Fruit fly (Drosophila melanogaster) whole organism, pupa: ENCODE data around the gene Sur.

Experiments
- CG12605 ChIP-seq: fragments of 200-800 bp; sonication (Bioruptor generic); IDR thresholded peaks from 2 replicates; pipeline ENCODE4 v1.3.6; 2022; ENCODE audit warnings: missing biosample characterization, missing genetic modification characterization
- CG15710 ChIP-seq: fragments of 200-800 bp; sonication (Bioruptor generic); optimal IDR thresholded peaks from 2 replicates; lab custom pipeline; 2018; ENCODE audit warnings: missing biosample characterization, mild to moderate bottlenecking, missing genetic modification characterization, moderate library complexity
- CG17806 ChIP-seq: fragments of 200-800 bp; sonication (Bioruptor generic); optimal IDR thresholded peaks from 2 replicates; lab custom pipeline; 2018; ENCODE audit warnings: missing biosample characterization, mild to moderate bottlenecking, missing genetic modification characterization, moderate library complexity
- CG8159 ChIP-seq: fragments of 200-800 bp; sonication (Bioruptor generic); optimal IDR thresholded peaks from 3 replicates; lab custom pipeline; 2018; ENCODE audit warnings: missing biosample characterization, mild to moderate bottlenecking, missing genetic modification characterization, moderate library complexity
- D1 ChIP-seq: fragments of 200-800 bp; sonication (Bioruptor generic); optimal IDR thresholded peaks from 2 replicates; lab custom pipeline; 2018; ENCODE audit warnings: missing biosample characterization, mild to moderate bottlenecking, missing genetic modification characterization, moderate library complexity
- EcR ChIP-seq: fragments of 200-800 bp; sonication (Bioruptor generic); optimal IDR thresholded peaks from 3 replicates; lab custom pipeline; 2019; ENCODE audit warnings: missing biosample characterization, missing genetic modification characterization, mild to moderate bottlenecking, moderate library complexity, missing genetic modification reagents
- Ets98B ChIP-seq: fragments of 200-800 bp; sonication (Bioruptor generic); IDR thresholded peaks from 2 replicates; pipeline ENCODE4 v1.3.6; 2022; ENCODE audit warnings: missing biosample characterization, missing genetic modification characterization
- Pif1A ChIP-seq: fragments of 200-800 bp; sonication (Bioruptor generic); optimal IDR thresholded peaks from 3 replicates; lab custom pipeline; 2016; ENCODE audit warnings: missing biosample characterization, missing genetic modification characterization
- Pif1B ChIP-seq: fragments of 200-800 bp; sonication (Bioruptor generic); optimal IDR thresholded peaks from 3 replicates; lab custom pipeline; 2016; ENCODE audit warnings: missing biosample characterization, missing genetic modification characterization
- gl ChIP-seq: fragments of 200-800 bp; sonication (Bioruptor generic); optimal IDR thresholded peaks from 2 replicates; lab custom pipeline; 2018; ENCODE audit warnings: missing biosample characterization, mild to moderate bottlenecking, missing genetic modification characterization

DNA sequence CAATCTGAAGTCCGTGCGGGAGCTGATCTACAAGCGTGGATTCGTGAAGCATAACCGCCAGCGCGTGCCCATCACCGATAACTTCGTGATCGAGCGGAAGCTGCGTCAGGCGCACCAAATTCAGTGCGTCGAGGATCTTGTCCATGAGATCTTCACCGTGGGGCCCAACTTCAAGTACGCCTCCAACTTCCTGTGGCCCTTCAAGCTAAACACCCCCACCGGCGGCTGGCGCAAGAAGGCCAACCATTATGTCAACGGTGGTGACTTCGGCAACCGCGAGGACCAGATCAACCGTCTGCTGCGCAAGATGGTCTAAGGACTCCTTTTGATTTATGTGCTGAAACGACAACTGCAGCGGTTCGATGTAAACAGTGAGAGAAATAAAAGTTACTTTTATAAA is 2.8 kb upstream of the Sur start:
- no peak for TF ChIP-seq gl (tag; lab: Kevin White, UChicago)
- no peak for TF ChIP-seq CG12605 (GFP tag; lab: Robert Waterston, UW)
- TF ChIP-seq CG17806: no peak
- TF ChIP-seq D1 (tag; lab: Kevin White, UChicago): no peak
- no peak for TF ChIP-seq Ets98B (GFP tag; lab: Robert Waterston, UW)
- no peak for TF ChIP-seq EcR (GFP tag; lab: Kevin White, UChicago)
- TF ChIP-seq CG15710 (tag; lab: Kevin White, UChicago): no peak
- no peak for TF ChIP-seq Pif1A (GFP tag; lab: Kevin White, UChicago)
- no peak for TF ChIP-seq CG8159
- TF ChIP-seq Pif1B (GFP tag; lab: Kevin White, UChicago): no peak
